Fruit fly (Drosophila melanogaster) whole organism, adult: ENCODE data around the gene Cyp28d1.

ENCODE experiments used
- CG11617 ChIP-seq: fragments of 200-800 bp; sonication (Bioruptor generic); optimal IDR thresholded peaks from 2 replicates; lab custom pipeline; 2017; ENCODE audit warnings: mild to moderate bottlenecking, missing biosample characterization, missing genetic modification reagents, missing genetic modification characterization
- CG12768 ChIP-seq: fragments of 200-800 bp; sonication (Bioruptor generic); optimal IDR thresholded peaks from 2 replicates; lab custom pipeline; 2017; ENCODE audit warnings: missing biosample characterization, missing genetic modification characterization, mild to moderate bottlenecking, moderate library complexity, missing genetic modification reagents
- CG14711 ChIP-seq: fragments of 200-800 bp; sonication (Bioruptor generic); optimal IDR thresholded peaks from 2 replicates; lab custom pipeline; 2018; ENCODE audit warnings: missing biosample characterization, mild to moderate bottlenecking, missing genetic modification characterization, moderate library complexity
- CG1620 ChIP-seq: fragments of 200-800 bp; sonication (Bioruptor generic); optimal IDR thresholded peaks from 2 replicates; lab custom pipeline; 2016; ENCODE audit warnings: missing biosample characterization, missing genetic modification characterization
- CG33017 ChIP-seq: fragments of 200-800 bp; sonication (Bioruptor generic); optimal IDR thresholded peaks from 2 replicates; lab custom pipeline; 2018; ENCODE audit warnings: missing biosample characterization, mild to moderate bottlenecking, missing genetic modification characterization, moderate library complexity
- CG5204 ChIP-seq: fragments of 200-800 bp; sonication (Bioruptor generic); optimal IDR thresholded peaks from 2 replicates; lab custom pipeline; 2016; ENCODE audit warnings: missing biosample characterization, missing genetic modification characterization
- CG7045 ChIP-seq: fragments of 200-800 bp; sonication (Bioruptor generic); optimal IDR thresholded peaks from 2 replicates; lab custom pipeline; 2017; ENCODE audit warnings: missing biosample characterization, mild to moderate bottlenecking, missing genetic modification characterization
- CG7101 ChIP-seq: fragments of 200-800 bp; sonication (Bioruptor generic); optimal IDR thresholded peaks from 2 replicates; lab custom pipeline; 2018; ENCODE audit warnings: missing biosample characterization, mild to moderate bottlenecking, missing genetic modification characterization, moderate library complexity
- Clk ChIP-seq: fragments of 200-800 bp; sonication (Bioruptor generic); optimal IDR thresholded peaks from 2 replicates; lab custom pipeline; 2017; ENCODE audit warnings: missing biosample characterization, missing genetic modification characterization
- Crg-1 ChIP-seq: fragments of 200-800 bp; sonication (Bioruptor generic); optimal IDR thresholded peaks from 2 replicates; lab custom pipeline; 2016; ENCODE audit warnings: missing biosample characterization, missing genetic modification characterization
- Hr96 ChIP-seq: fragments of 200-800 bp; sonication (Bioruptor generic); optimal IDR thresholded peaks from 2 replicates; lab custom pipeline; 2016; ENCODE audit warnings: missing biosample characterization, missing genetic modification characterization
- Mnt ChIP-seq: fragments of 200-800 bp; sonication (Bioruptor generic); optimal IDR thresholded peaks from 2 replicates; lab custom pipeline; 2016; ENCODE audit warnings: missing biosample characterization, mild to moderate bottlenecking, missing genetic modification characterization
- bab1 ChIP-seq: fragments of 200-800 bp; sonication (Bioruptor generic); optimal IDR thresholded peaks from 3 replicates; lab custom pipeline; 2019; ENCODE audit warnings: missing biosample characterization, mild to moderate bottlenecking, missing genetic modification characterization, moderate library complexity
- cic ChIP-seq: fragments of 200-800 bp; sonication (Bioruptor generic); optimal IDR thresholded peaks from 2 replicates; lab custom pipeline; 2017; ENCODE audit warnings: missing biosample characterization, mild to moderate bottlenecking, missing genetic modification characterization, moderate library complexity
- cnc ChIP-seq, 2 experiments: fragments of >200 bp; optimal IDR thresholded peaks; 2 replicates each; lab custom pipeline; 2017
- kay ChIP-seq: fragments of 200-800 bp; sonication (Bioruptor generic); peaks from one replicate; lab custom pipeline; 2016; ENCODE audit warnings: missing biosample characterization, missing genetic modification characterization, borderline replicate concordance
- ovo ChIP-seq: fragments of 200-800 bp; sonication (Bioruptor generic); optimal IDR thresholded peaks from 2 replicates; lab custom pipeline; 2016; ENCODE audit warnings: missing biosample characterization, missing genetic modification characterization
- pad ChIP-seq: fragments of 200-800 bp; sonication (Bioruptor generic); optimal IDR thresholded peaks from 3 replicates; lab custom pipeline; 2017; ENCODE audit warnings: missing biosample characterization, missing genetic modification characterization, mild to moderate bottlenecking, moderate library complexity, missing genetic modification reagents
- toe ChIP-seq: fragments of 200-800 bp; sonication (Bioruptor generic); optimal IDR thresholded peaks from 2 replicates; lab custom pipeline; 2016; ENCODE audit warnings: missing biosample characterization, missing genetic modification characterization

Gene Cyp28d1

dm6 chr2L:5224724-5225319, 14.6 kb downstream of the Cyp28d1 start:
- TF ChIP-seq CG7101 (tag; lab: Kevin White, UChicago) (no peak), kay (GFP tag; lab: Kevin White, UChicago) (peak; percentile 89), CG33017 (tag; lab: Kevin White, UChicago) (peak; percentile 19), cnc (optimal IDR thresholded peaks at IDR 0.05; lab: Kevin White, UChicago) (no peak), Crg-1 (GFP tag; lab: Kevin White, UChicago) (no peak), CG7045 (peak; percentile 18)

- no peak for TF ChIP-seq toe (GFP tag; lab: Kevin White, UChicago)
- TF ChIP-seq bab1 (GFP tag; lab: Kevin White, UChicago): no peak
- TF ChIP-seq kay (GFP tag; lab: Kevin White, UChicago): no peak
- TF ChIP-seq Crg-1 (GFP tag; lab: Kevin White, UChicago): no peak
These were observed 15.4 kb downstream of the Cyp28d1 start for dm6 chr2L:5225547-5226213.

- no peak for TF ChIP-seq ovo (GFP tag; lab: Kevin White, UChicago)
- no peak for TF ChIP-seq Clk (GFP tag; lab: Kevin White, UChicago)
- no peak for TF ChIP-seq CG5204 (GFP tag; lab: Kevin White, UChicago)
- no peak for TF ChIP-seq CG7045
- no peak for TF ChIP-seq cnc (optimal IDR thresholded peaks at IDR 0.05; lab: Kevin White, UChicago)
These were observed 16.8 kb downstream of the Cyp28d1 start for dm6 chr2L:5226891-5227554.

DNA sequence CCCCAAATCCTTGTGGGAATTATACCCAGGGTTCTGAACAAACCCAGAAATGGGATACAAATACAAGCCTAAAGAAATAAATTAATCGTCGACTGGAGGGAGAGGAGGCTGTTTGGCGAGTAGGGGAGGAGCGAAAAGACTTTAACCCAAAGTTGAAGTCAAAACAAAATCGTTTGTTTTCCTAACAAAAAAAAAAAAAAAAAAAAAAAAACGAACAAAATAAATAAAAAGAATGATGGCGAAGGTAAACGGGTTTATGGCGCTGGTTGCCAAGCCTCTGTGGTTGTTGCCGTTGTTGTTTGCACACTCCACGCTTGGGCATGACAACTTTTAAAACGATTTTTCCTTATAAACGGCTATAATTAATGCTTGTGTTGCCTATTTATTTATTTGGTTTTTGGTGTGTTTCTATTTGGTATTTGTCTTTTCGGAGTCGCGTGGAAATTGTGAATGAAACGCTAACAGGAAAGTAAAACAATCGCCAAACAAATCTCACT, 18.4 kb downstream of the Cyp28d1 start:
- TF ChIP-seq CG1620: no peak
- no peak for TF ChIP-seq ovo (GFP tag; lab: Kevin White, UChicago)

DNA sequence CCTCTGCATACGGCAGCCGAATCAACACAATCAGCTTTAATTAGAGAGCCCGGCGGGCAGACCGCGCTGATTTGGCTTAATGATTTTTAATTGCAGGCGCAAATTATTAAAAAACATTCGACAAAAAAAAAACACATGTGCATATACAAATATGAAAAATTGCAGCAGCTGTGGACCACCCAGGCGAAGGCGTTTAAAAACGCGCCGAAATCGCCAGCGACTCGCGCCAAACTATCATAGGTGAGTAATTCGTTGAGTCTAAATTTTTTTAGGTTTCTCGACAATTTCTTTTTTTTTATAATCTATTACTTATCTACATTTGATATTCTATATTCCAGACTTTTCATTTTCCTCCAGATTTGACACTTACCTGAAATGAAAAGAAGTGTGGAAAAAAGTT, 19.0 kb downstream of the Cyp28d1 start:
- no peak for TF ChIP-seq bab1 (GFP tag; lab: Kevin White, UChicago)
- no peak for TF ChIP-seq CG14711
- TF ChIP-seq cic: no peak
- no peak for TF ChIP-seq CG11617 (GFP tag; lab: Kevin White, UChicago)

DNA sequence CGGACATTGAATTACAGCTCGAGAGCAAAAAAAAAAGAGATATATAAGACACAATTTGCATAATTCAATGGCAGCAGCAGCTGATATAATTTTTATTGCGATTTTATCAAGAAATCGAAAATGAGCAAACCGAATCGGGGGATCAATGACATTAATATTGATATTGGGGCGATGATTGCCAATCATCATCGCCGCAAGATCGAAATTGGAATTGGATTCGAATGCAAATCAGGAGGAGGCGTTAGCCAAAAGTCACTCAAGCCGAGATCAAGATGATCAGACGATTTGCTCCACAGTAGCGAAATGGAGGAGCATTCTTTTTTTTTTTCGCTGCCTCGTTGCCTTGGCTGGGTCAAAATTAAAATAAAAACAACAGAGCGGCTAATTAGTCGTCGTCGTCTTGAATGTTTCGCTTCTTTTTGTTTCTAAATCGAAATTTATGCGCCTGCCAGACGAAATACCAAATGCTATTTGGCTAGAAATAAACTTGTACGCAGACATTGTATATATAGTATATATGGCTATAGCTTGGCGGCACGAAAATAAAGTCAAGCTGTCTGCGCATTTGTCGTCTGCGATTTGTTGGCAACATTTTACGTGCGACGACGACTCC, 19.6 kb downstream of the Cyp28d1 start:
- TF ChIP-seq CG7045: no peak
- no peak for TF ChIP-seq Clk (GFP tag; lab: Kevin White, UChicago)
- TF ChIP-seq CG33017 (tag; lab: Kevin White, UChicago): no peak
- TF ChIP-seq CG1620: no peak
- no peak for TF ChIP-seq Hr96 (GFP tag; lab: Kevin White, UChicago)
- no peak for TF ChIP-seq Mnt (GFP tag; lab: Kevin White, UChicago)
- no peak for TF ChIP-seq CG12768 (GFP tag; lab: Kevin White, UChicago)
- no peak for TF ChIP-seq cic
- TF ChIP-seq cnc (optimal IDR thresholded peaks at IDR 0.05; lab: Kevin White, UChicago): no peak
- TF ChIP-seq CG5204 (GFP tag; lab: Kevin White, UChicago): no peak
- no peak for TF ChIP-seq CG14711
- TF ChIP-seq kay (GFP tag; lab: Kevin White, UChicago): no peak
- TF ChIP-seq CG11617 (GFP tag; lab: Kevin White, UChicago): no peak
- TF ChIP-seq Crg-1 (GFP tag; lab: Kevin White, UChicago): no peak

DNA sequence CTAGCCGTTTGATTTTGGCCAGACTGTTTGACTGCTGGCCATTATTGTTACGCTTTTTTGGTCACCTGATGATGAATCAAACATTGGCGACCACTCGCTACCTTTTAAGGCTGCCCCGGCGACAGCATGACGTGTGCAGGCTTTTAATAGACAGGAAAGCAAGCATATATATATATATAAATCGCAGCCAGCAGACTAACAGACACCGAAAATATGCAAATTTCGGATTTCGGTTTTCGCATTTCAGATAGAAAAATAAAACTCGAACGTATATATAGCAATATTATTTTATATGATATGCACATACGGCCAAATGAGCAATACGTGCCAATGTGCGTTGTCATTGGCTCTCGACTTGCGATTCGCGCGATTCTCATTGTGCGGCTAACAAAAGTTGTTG, 20.5 kb downstream of the Cyp28d1 start:
- TF ChIP-seq pad (GFP tag; lab: Kevin White, UChicago): no peak
- peak in 1 of 2 experiments; percentile 12 for TF ChIP-seq cnc (optimal IDR thresholded peaks at IDR 0.05; lab: Kevin White, UChicago)

DNA sequence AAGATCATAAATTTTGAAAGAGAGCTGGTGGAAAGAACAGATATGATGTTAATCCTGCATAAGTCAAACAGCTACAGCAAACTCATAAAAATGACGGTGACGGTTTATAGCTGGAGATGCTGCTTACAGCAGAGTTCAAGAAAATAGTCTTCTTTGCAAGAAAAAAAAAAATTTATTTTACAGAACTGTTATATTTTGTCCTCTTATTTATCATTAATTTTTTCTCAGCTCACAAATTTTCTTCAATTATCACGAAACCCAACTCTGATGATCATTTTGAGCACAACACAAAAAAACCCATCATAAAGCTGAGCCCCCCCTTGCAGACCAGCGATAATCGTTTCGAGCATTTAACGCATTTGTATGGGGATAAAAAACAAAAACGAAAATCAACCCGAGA, 21.2 kb downstream of the Cyp28d1 start:
- TF ChIP-seq kay (GFP tag; lab: Kevin White, UChicago): no peak
